Worm (Caenorhabditis elegans) whole organism, mixed stage, embryonic: ENCODE results near the gene nhr-36.

Experiments
- cnd-1 ChIP-seq: fragments of 200-800 bp; sonication (Bioruptor generic); optimal IDR thresholded peaks from 2 replicates; lab custom pipeline; 2018; ENCODE audit warnings: mild to moderate bottlenecking, missing genetic modification characterization, missing compliant biosample characterization
- elt-1 ChIP-seq: sonication (generic microtip); optimal IDR thresholded peaks from 2 replicates; lab custom pipeline; 2017; ENCODE audit warnings: missing genetic modification characterization, mild to moderate bottlenecking, missing compliant biosample characterization, antibody characterized with exemption, moderate library complexity, borderline replicate concordance; ENCODE audit not compliant: insufficient read depth
- lin-32 ChIP-seq: fragments of 200-800 bp; sonication (Bioruptor generic); optimal IDR thresholded peaks from 2 replicates; lab custom pipeline; 2018; ENCODE audit warnings: mild to moderate bottlenecking, missing genetic modification characterization, missing compliant biosample characterization
- lsy-2 ChIP-seq: fragments of 150-350 bp; optimal IDR thresholded peaks from 2 replicates; lab custom pipeline; 2014; ENCODE audit warnings: missing biosample characterization, missing genetic modification characterization
- nhr-28 ChIP-seq: fragments of 150-350 bp; optimal IDR thresholded peaks from 2 replicates; lab custom pipeline; 2014; ENCODE audit warnings: missing biosample characterization, missing genetic modification characterization
- nhr-76 ChIP-seq: sonication (generic microtip); optimal IDR thresholded peaks from 2 replicates; lab custom pipeline; 2017; ENCODE audit warnings: missing biosample characterization, missing genetic modification characterization
- pha-4 ChIP-seq: fragments of 150-350 bp; optimal IDR thresholded peaks from 2 replicates; lab custom pipeline; 2018; ENCODE audit warnings: missing biosample characterization, missing genetic modification reagents, missing genetic modification characterization
- snpc-4 ChIP-seq: fragments of 150-350 bp; optimal IDR thresholded peaks from 2 replicates; lab custom pipeline; 2014; ENCODE audit warnings: missing biosample characterization, missing genetic modification characterization
- unc-62 ChIP-seq: fragments of 150-350 bp; optimal IDR thresholded peaks from 2 replicates; lab custom pipeline; 2014; ENCODE audit warnings: missing biosample characterization, missing genetic modification reagents, missing genetic modification characterization

- TF ChIP-seq nhr-76 (tag; lab: Kevin White, UChicago), result no peak
- no peak for TF ChIP-seq lin-32 (GFP tag; lab: Kevin White, UChicago)
- no peak for TF ChIP-seq pha-4 (tag; lab: Kevin White, UChicago)
- TF ChIP-seq unc-62, result peak; percentile 91
- TF ChIP-seq lsy-2 (tag; lab: Kevin White, UChicago), result no peak
- TF ChIP-seq snpc-4, result no peak
- peak; percentile 6 for TF ChIP-seq elt-1 (tag; lab: Kevin White, UChicago)
- no peak for TF ChIP-seq nhr-28
- no peak for TF ChIP-seq cnd-1 (tag; lab: Kevin White, UChicago)
Observed at ce11 chrV:9218214-9218613, 43.2 kb downstream of the nhr-36 start.
